Worm (Caenorhabditis elegans): ENCODE measurements around the gene sams-4.
A peak's percentile ranks its signal among the peaks of the same experiment; 100 is the strongest.

sams-4 gene

DNA sequence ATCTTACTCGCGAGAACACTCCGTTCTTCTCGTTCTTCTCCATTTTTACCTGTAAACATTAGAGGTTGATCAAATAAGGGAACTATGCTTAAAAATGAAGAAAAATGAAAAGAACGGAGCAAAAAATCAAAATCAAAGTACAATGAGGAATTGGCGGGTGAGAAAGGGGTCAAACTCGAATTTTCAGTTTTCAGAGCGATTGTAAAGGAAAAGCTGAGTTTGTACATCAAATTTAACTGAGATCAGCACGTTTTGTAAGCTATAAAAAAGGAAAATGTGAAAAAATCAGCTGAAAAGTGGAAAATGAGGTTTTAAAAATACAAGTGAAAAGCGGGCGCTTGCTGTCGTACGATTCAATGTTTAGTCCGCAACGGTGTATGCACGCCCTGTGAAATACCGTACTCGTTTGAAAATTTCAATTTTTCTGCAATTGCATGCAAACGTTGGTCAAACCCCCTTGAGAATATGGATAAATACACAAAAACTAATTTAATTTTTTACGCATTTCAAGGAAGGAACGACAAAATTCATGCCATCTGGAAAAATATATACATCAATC, 32.0 kb downstream of the sams-4 start, which contains the start of gene oops-1:
Gene oops-1 (minus strand): TSS at position 51 of the 559 bp plus-strand sequence.
- no peak for TF ChIP-seq elt-3 (tag; optimal IDR thresholded peaks at IDR 0.05)
- no peak for TF ChIP-seq lin-13 (tag; optimal IDR thresholded peaks at IDR 0.05)
- TF ChIP-seq sem-2 (GFP tag; optimal IDR thresholded peaks at IDR 0.05), result no peak
- TF ChIP-seq hlh-1 (tag; optimal IDR thresholded peaks at IDR 0.05), result no peak
- TF ChIP-seq nhr-12 (tag; optimal IDR thresholded peaks at IDR 0.05), result no peak
- no peak for TF ChIP-seq M03D4.4 (tag; optimal IDR thresholded peaks at IDR 0.05)
- TF ChIP-seq nhr-28 (tag; optimal IDR thresholded peaks at IDR 0.05), result no peak
- TF ChIP-seq tbx-8 (GFP tag; optimal IDR thresholded peaks at IDR 0.05), result no peak
- no peak for TF ChIP-seq blmp-1 (tag; optimal IDR thresholded peaks at IDR 0.05)

DNA sequence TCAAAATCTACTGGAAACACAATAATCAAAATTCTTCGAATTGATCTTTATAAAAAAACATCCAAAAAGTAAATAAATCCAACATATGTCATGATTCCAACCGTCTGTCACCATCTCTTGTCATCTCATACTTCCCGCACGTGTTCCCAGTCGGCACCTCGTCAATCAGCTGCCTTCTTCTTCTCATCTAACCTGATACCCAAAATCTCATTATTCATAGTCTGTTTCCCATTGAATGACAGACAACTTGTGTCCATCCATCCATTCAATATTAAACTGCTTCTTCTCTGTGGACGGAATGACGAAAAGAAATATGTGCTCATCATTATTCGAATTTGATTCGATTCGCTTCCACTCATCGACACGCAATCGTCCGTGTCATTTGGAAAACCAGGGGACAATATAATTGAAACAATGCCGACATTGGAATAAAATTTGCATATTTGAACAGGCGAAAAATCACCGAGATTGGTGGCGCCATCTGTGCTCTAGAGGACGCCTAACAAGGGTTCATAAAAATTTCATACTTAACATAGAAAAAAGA, 35.0 kb downstream of the sams-4 start:
- peak; percentile 52 for TF ChIP-seq hlh-1 (tag; optimal IDR thresholded peaks at IDR 0.05)
- TF ChIP-seq nhr-237 (tag; optimal IDR thresholded peaks at IDR 0.05), result no peak
- TF ChIP-seq unc-62 (GFP tag; optimal IDR thresholded peaks at IDR 0.05), result peak; percentile 100

DNA sequence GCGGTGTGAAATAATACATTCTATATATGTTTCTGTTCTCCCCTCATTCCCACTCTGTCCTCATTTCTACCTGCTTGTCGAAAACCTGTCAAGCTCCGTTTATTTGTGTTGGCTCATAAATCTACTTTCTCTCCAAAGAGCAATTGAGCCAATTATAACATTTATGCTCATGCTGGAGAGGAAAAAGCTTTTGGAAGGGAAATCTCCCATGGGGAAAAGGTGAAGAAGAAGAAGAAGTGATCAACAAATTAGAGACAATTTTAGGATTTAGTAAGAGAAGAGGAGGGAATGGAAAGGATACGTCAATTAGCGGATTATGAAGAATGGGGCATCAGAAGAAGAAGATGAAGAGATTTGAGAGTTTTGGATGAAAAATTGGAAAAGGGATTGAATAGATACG, 36.4 kb downstream of the sams-4 start:
- peak; percentile 7 for TF ChIP-seq unc-62 (GFP tag; optimal IDR thresholded peaks at IDR 0.05)
- no peak for TF ChIP-seq blmp-1 (tag; optimal IDR thresholded peaks at IDR 0.05)
- no peak for TF ChIP-seq ceh-83 (GFP tag; optimal IDR thresholded peaks at IDR 0.05)
- TF ChIP-seq ces-1 (GFP tag; optimal IDR thresholded peaks at IDR 0.05), result peak; percentile 79
- no peak for TF ChIP-seq ztf-11 (tag; optimal IDR thresholded peaks at IDR 0.05)
- TF ChIP-seq mls-2 (tag; optimal IDR thresholded peaks at IDR 0.05), result no peak

DNA sequence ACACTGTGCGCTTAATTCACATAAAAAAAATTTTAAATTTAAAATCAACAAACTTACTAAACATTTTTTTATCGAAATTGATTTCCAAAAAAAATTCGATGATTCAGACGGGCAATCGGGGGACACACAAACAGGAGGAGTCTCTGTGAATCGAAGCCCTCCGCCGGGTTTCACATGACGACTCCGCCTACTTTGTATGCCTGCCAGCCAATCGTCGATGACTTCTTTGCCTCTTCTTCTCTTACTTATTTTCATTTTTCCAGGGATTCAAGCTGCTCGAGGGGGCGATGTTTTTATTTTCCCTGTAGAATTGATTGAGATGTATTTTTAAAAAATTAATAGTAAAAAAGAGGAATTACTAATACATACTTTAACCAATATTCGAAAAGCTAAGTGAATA, 39.3 kb downstream of the sams-4 start, which contains the start of gene lntl-1:
Gene lntl-1 (minus strand): TSS at position 185 of the 400 bp plus-strand sequence.
- TF ChIP-seq lsy-2 (tag; optimal IDR thresholded peaks at IDR 0.05) (peak; percentile 30), nhr-12 (tag; optimal IDR thresholded peaks at IDR 0.05) (no peak)

DNA sequence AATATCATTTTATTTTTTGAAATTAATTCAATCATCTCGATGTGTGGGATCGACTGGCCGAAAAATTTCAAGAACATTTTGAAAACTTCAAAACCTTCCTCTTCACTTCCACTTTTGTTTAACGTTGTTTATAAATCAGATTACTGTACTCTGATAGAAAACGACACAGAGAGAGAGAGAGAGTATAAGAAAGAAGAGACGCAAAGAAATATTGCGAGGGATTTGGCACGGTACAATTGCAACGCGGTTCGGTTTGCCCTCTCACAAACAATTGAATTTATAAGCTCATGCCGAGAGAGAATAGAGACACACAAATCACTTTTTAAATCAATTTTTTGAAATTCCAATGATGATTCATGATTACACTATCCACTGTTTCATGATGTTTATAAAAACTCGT, 39.8 kb downstream of the sams-4 start:
- TF ChIP-seq drap-1 (GFP tag; optimal IDR thresholded peaks at IDR 0.05) (no peak), sem-2 (GFP tag; optimal IDR thresholded peaks at IDR 0.05) (no peak), mab-5 (tag; optimal IDR thresholded peaks at IDR 0.05) (no peak), sptf-1 (tag; optimal IDR thresholded peaks at IDR 0.05) (no peak), unc-120 (tag; optimal IDR thresholded peaks at IDR 0.05; ENCODE audit: poor library complexity, severe bottlenecking) (no peak), ztf-11 (tag; optimal IDR thresholded peaks at IDR 0.05) (no peak), mls-2 (tag; optimal IDR thresholded peaks at IDR 0.05) (no peak), lin-32 (GFP tag; optimal IDR thresholded peaks at IDR 0.05) (no peak), ceh-83 (GFP tag; optimal IDR thresholded peaks at IDR 0.05) (no peak), unc-39 (tag; optimal IDR thresholded peaks at IDR 0.05) (no peak), zip-8 (tag; optimal IDR thresholded peaks at IDR 0.05) (no peak), nhr-2 (tag; optimal IDR thresholded peaks at IDR 0.05) (no peak), snpc-4 (tag; optimal IDR thresholded peaks at IDR 0.05) (no peak)

DNA sequence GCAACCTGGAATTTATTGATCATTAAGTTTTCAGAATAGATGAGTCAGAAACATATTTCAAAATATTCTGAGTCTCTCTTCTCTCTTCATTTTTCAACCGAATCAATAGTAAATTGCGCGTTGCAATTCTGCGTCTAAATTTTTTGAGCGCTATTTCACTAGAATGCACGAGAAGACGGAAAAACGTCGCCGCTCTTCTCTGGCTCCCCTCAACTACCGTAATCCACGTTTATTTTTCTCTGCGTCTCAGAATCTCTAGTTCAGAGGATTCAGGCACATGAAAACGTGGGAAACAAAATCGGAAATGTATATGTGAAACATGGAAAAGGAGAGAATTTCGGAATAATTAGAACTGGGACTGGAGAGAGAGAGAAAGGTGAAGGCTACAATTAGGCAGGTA, 40.7 kb downstream of the sams-4 start:
- TF ChIP-seq elt-1 (tag; optimal IDR thresholded peaks at IDR 0.05; ENCODE audit: borderline replicate concordance, insufficient read depth) (no peak), unc-39 (tag; optimal IDR thresholded peaks at IDR 0.05) (no peak), lsy-2 (tag; optimal IDR thresholded peaks at IDR 0.05) (peak; percentile 87), ces-1 (GFP tag; optimal IDR thresholded peaks at IDR 0.05) (peak; percentile 54)

DNA sequence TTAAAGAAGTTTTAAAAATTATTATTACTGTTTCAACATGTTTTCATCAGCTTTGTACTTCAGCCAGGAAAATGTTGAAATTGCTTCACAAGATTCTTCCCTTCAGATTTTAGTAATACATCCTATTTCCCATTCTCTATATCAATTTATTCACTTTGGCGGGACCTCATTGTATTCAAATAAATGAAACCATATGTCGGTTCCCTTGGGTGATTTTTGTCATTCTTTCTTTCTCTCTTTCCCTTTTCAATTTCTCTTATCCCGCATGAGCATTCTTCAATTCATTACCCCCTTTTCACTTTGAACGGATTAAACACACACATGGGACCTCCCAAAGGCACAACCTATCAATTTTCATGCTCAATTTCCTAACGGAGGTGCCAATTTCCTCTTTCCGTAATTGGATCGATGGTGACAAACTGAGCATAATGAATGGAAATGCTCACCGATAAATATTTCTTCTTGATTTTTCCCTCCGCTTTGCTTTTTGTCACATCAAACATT, 42.6 kb downstream of the sams-4 start:
- TF ChIP-seq sptf-1 (tag; optimal IDR thresholded peaks at IDR 0.05) (no peak), hlh-1 (tag; optimal IDR thresholded peaks at IDR 0.05) (no peak), ceh-43 (GFP tag; optimal IDR thresholded peaks at IDR 0.05) (no peak), ceh-83 (GFP tag; optimal IDR thresholded peaks at IDR 0.05) (no peak), lsy-2 (tag; optimal IDR thresholded peaks at IDR 0.05) (no peak), ces-1 (GFP tag; optimal IDR thresholded peaks at IDR 0.05) (peak; percentile 95), tbx-8 (GFP tag; optimal IDR thresholded peaks at IDR 0.05) (no peak)
